Fruit fly (Drosophila melanogaster): ENCODE data around the gene wor.

The wor gene

DNA sequence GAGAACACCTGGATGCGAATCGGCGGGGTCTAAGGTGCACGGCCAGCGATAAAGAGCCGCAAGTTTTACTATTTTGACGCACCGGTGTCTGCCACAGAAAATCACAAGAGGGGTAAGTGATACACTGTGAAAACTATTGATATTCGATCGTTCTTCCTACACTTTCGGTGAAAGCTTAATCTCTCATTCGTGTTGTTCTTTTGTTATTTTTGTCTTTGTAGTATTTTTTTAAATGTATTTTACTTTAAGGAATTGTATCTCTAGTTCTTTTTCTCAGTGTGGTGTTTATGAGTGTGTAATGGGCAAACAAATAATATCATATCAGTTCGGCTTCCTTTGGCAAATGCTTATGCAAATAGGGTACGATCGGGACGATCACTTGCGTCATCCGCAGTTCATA lies 6.9 kb upstream of the wor start:
- no peak for TF ChIP-seq noc (tag; optimal IDR thresholded peaks at IDR 0.05)

DNA sequence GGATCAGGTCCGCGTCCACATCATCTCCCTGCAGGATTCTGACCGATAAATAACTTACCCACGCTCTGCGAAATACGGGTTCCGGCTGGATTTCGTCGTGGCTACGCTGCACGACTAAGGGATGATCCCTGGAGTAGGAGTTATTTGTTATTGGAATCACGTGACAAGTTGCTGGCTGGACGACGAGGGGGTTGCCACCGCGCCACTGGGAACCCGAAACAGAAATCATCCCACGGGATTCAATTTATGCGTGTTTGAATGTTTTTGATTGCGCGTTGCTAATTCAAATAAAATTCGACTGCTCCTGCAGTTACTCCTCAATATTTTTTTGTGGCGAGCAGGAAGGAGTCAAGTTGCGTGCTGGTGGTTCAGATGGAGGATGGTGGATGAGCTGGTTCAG lies 4.3 kb upstream of the wor start:
- no peak for TF ChIP-seq noc (tag; optimal IDR thresholded peaks at IDR 0.05)

DNA sequence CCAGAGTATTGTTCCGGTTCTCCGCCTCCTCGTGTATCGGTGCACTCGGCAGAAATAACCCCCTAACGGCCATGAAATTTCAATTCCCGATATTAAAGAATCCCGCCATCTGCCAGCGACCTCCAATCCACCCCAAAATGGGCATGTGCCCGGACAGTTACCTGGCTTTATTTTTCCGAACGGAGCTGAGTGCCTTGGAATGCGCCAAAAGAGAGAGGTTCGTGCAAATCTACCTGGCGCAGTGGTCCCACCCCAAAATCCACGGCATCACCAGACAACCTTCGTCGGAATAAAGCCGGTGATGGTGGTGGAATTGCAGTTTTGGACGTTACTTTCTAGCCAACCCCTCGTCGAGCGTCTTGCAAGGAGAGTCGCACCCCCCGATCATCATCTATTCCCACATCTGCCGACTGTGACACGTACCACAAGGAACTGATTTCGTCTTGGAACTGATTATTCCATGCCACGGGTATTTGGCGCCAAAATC lies 1.4 kb upstream of the wor start:
- TF ChIP-seq noc (tag; optimal IDR thresholded peaks at IDR 0.05) = no peak

DNA sequence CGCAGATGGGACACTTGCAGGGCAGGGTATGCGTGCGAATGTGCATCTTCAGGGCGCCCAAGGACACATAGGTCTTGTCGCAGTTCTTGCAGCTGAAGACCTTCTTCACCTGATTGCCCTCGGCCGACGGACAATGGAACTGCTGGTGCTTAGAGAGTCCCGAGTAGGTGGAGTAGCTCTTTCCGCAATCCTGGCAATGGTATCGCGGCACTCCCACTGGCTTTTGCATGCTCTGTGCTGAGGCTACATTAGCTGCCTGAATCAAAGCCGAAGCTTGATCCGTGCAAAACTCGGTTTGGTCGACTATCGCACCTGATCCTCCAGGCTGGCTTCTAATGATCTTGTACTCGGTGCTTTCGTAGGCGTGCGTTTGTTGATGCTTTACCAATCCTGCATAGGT lies 1.2 kb downstream of the wor start:
- TF ChIP-seq noc (tag; optimal IDR thresholded peaks at IDR 0.05) = no peak

DNA sequence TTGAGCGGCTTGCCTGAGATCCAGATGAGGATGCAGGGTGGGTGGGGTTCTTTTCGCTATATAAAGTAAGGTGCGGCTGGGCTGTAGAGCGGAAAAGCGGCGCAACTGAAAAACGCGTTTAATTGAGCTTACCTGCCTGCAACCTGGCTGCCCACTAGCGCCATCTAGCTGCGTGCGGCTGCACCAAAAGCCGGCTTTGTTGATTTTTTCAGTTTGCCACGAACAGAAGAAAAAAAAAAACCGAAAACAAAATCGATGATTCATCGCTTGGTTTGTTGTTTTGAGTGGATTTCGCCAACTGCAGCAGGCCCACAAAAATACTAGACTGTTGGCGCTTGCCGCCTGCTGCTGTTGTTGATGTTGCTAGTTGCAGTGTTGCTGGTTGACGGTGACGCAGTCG lies 2.9 kb downstream of the wor start:
- TF ChIP-seq noc (tag; optimal IDR thresholded peaks at IDR 0.05) = no peak

DNA sequence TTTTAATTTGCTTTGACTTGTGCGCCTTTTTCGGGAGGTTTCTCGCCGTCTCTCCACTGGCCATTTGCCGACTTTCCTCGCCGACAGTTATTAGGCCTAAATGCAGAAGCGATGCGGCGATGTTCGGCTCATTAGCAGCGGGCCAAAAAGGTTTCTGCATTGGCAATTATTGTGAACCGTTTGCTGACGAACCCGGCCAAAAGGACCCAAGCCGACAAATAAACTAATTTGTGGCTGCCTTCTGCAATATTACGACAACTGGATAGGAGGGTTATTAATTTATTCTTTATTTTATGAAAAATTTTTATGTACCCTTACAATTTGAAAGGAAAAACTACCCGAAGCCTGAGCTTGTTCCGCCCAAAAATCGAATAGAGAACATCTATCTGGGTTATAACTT lies 7.1 kb downstream of the wor start, which contains the start of gene CG44869:
TSS of gene CG44869 (minus strand) at position 101 of the 400 bp plus-strand sequence.
- TF ChIP-seq noc (tag; optimal IDR thresholded peaks at IDR 0.05) = no peak

DNA sequence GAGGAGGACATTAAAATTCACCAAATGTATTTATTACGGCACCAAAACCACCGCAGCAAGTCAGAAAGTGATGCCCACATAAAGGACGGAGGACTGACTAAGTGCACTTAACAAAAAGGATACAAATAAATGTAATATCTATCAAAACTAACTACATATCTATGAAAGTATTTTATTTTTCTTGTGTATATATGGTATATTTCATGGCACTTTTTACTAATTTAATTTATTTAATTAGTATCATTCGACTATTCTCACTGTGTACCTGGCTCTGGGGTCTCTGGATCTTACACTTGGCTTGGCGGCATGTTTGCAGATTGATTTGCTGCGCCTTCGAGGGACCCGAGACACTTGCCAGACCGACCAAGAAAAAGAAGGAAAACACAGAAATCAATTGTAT lies 11.3 kb downstream of the wor start:
- no peak for TF ChIP-seq noc (tag; optimal IDR thresholded peaks at IDR 0.05)

DNA sequence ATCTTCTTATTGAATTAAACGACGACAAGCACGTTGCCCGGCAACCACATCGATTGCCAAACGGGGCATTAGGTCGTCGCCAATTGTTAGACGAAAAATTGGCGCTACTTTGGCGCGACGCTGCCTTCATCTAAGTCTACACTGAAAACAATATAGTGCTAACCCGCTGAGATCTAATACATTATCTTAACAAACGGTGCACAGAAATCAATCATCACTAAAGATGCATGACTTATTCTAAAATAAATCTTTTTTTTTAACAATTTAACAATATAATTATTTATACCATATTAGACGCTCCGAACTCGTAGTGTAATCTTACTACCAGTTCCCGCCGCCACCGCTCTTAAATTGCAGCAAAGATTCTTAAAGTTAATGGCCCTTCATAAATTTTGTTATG lies 13.5 kb downstream of the wor start:
- TF ChIP-seq noc (tag; optimal IDR thresholded peaks at IDR 0.05) = no peak

DNA sequence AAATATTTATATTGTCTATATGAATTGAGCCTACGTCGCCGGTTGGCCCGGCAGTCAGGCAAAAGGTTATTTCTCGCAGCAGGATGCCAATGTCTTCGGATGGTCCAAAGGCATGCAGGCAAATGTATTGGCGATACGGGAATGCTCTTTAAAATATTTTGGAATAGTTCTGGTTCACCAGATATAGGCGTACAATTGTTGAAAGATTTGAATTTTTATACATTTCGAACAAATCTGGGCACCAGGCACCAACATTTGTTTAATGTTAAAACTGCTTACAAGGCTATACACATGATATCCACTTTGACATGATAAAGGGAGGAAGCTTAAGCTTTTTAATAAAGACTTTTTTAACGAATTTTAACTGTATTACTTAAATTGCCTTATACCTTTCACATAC lies 15.1 kb downstream of the wor start:
- no peak for TF ChIP-seq noc (tag; optimal IDR thresholded peaks at IDR 0.05)

DNA sequence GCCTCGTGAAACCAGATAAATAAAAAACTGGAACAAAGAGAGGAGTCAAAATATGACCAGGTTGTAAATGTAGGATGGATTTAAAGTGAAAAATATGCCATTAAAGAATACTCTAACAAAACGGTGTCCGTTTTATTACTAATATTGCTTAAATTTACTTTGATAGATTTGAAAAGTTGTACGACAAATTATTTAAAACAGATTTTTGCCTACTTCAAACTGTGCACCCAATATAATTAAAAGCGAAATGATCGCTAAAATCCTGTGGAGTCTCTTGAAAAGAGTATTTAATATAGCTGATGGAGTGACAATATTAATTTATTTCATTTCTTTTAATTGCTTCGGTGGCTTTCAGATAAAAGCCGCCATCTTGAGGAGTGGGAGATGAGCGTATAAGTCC lies 16.3 kb downstream of the wor start:
- no peak for TF ChIP-seq noc (tag; optimal IDR thresholded peaks at IDR 0.05)

DNA sequence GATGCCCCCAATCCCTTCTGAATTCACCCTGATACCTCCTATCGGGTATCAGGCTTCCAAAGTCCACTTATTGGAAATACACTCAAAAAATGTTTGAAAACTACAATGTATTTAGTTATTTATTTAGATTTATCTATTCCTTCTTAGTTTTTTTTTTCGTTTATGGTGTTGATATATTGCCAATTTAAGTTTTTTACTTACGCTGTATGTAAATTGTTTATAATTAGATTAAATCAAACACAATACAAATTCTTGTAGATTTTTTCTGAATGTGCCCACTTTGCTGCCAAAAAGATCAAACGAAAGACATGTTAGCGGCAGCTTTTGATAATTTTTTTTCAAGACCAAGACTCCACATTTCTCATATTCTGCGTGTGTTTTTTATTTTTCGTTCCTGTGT lies 17.9 kb downstream of the wor start:
- TF ChIP-seq noc (tag; optimal IDR thresholded peaks at IDR 0.05) = no peak

DNA sequence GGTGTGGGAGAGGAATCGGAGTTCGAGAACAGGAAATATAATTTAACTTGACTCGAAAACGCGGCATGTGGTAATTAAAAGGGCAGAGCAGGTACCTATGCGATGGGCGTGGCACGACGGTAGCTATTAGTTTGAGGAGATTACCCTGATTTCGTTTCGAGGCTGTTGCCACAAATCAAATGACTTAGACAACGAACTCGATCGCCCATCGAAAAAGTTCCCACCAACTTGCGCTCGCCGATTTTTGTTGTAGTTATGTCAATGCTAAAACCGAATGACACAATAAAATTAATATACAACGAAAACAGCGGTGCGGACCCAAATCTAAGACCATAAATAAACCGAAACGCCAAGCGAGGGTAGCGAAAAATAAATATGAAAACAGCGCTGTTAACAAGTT lies 18.4 kb downstream of the wor start:
- no peak for TF ChIP-seq noc (tag; optimal IDR thresholded peaks at IDR 0.05)

DNA sequence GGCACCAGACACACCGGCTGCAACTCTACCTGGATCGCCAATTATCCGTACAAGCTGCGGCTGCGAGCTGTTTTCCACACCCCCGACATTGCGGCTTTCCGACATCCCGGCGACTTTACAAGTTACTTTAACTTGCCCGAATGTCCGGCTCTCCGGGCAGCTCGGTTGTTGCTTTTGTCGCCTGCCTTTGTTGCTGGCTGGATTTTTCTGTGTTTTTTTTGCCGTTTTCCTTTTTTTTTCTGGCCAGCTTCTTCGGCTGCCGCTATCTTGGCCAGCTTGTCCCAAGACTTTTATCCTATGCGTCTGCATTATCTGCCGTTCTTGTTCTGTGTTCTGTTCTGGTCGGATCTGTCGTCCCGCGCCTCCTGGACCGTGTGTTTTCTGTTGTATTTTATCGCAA lies 19.5 kb downstream of the wor start:
- no peak for TF ChIP-seq noc (tag; optimal IDR thresholded peaks at IDR 0.05)

DNA sequence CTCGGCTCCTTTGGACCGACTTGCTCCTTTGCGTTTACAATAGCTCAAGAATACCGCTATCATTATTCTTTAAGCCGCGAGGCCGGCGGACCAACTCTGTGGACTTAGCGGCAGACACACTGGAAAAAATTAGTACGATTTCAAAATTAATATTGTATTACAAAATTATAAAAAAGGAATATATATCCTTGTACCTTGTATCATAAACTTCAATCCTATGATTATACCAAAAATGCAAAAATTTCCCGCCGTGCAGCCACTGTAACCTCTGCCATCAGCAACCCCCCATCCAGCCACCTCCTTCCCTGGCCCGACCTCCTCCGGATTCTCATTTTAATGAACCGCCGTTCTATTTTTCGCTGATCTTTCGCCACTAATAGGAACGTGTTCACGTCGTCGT lies 20.8 kb downstream of the wor start:
- no peak for TF ChIP-seq noc (tag; optimal IDR thresholded peaks at IDR 0.05)

DNA sequence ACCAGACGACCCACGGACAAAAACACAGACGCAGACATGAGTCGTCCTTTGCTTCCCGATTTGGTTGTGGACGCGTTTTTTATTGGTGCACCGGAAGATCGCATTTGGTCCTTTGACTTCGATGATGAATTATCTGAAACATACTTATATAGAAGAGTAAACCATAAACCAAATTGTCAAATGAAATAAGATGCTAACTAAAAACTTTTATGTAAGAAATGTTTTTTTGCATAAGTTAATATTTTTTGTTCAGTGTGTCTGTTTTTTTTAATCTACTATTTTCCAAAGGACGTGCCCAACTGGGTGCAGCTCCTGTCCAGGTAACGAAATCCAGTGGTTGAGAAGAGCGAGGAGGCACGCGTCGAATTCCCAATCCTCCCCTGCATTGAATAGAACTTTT lies 23.5 kb downstream of the wor start:
- TF ChIP-seq noc (tag; optimal IDR thresholded peaks at IDR 0.05) = no peak

DNA sequence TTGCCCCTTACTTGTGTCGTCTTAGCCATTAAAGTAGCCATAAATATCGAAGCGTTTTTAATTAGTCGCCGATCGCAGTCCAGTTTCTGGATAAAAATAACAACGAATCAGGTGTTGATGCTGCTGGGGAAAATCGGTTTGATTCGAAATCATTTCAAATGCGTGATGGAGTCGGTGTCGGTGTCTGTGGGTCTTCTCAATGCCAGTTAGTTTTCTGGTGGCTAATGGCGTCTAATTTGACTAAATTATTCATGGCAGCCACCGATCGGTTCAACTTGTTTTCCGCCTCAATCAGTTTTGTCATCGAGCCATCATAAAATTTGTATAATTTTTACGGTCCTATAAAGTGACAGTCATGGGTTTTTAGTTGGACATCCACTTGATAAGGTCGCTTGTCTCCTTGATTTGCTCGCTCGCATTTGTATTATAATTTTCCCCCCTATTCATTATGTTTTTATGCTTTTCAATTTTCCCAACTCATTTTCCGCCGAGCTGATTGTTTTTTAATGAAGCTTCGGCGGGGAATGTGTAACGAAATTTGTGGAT lies 25.0 kb downstream of the wor start:
- no peak for TF ChIP-seq noc (tag; optimal IDR thresholded peaks at IDR 0.05)

DNA sequence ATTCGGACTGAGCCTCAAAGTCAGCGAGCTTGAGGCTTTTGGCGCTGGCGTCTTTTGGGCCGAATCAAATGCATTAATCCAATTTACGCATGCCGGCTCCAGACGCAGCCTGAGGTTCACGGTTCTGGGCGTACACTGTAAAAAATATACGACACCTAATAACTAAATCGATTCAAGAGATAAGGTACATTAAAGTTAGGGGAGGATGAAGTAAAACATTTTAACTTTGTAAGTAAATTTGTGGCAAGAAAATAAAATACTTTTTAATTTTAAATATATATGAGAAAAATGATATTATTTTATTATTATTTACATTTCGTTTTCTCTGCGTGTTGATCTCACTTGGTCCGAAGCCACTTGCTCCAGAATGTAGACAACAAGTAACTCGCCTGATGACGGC lies 28.6 kb downstream of the wor start:
- no peak for TF ChIP-seq noc (tag; optimal IDR thresholded peaks at IDR 0.05)

DNA sequence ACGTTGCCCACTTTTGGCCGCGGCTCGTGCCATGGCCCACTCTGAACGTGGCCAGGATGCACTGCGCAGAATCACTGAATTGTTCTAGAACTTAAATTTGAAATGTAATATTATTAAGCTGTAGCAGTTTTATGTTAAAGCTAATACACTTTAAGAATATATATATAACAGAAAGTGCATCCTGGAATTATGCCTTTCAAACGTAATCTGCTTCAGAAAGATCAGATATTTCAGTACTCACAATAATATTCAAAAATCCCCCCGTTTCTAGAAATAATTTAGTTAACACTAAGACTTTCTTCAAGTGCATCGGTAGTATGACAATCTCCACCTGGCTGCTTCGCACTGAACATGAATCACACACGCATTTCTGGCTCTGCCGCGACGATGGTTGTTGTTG lies 33.0 kb downstream of the wor start:
- no peak for TF ChIP-seq noc (tag; optimal IDR thresholded peaks at IDR 0.05)

All from whole organism, larva.